Fruit fly (Drosophila melanogaster): ENCODE measurements around the gene CG15535.

dm6 chr3R:30390304-30390703 is 33.4 kb downstream of the CG15535 start:
- no peak for TF ChIP-seq dmrt11E (tag; optimal IDR thresholded peaks at IDR 0.05)
- no peak for TF ChIP-seq CG10979 (tag; optimal IDR thresholded peaks at IDR 0.05)
- no peak for TF ChIP-seq CG6254 (GFP tag; optimal IDR thresholded peaks at IDR 0.05)
- TF ChIP-seq Oli (tag; optimal IDR thresholded peaks at IDR 0.05) = no peak
- TF ChIP-seq Atf3 (GFP tag; optimal IDR thresholded peaks at IDR 0.05) = no peak
- no peak for TF ChIP-seq CG5245 (GFP tag; optimal IDR thresholded peaks at IDR 0.05)
- TF ChIP-seq Dfd (GFP tag; optimal IDR thresholded peaks at IDR 0.05) = no peak
- no peak for TF ChIP-seq Ada2b (GFP tag; IDR thresholded peaks at IDR 0.05)
- no peak for TF ChIP-seq CG2129 (GFP tag; IDR thresholded peaks at IDR 0.05; ENCODE audit: partially characterized antibody)
- no peak for TF ChIP-seq sna (GFP tag; IDR thresholded peaks at IDR 0.05; ENCODE audit: partially characterized antibody)
- TF ChIP-seq lola (GFP tag; optimal IDR thresholded peaks at IDR 0.05) = no peak

Measured in whole organism, embryonic.